Worm (Caenorhabditis elegans) whole organism, L3 larva: Measurements from ENCODE around the gene nhr-197.

Experiments used
- R02D3.7 ChIP-seq: fragments of 150-350 bp; optimal IDR thresholded peaks from 2 replicates; lab custom pipeline; 2014; ENCODE audit warnings: missing biosample characterization, missing genetic modification characterization
- ceh-28 ChIP-seq: fragments of 150-350 bp; optimal IDR thresholded peaks from 2 replicates; lab custom pipeline; 2014; ENCODE audit warnings: missing biosample characterization, missing genetic modification reagents, missing genetic modification characterization
- ceh-82 ChIP-seq: fragments of 150-350 bp; optimal IDR thresholded peaks from 2 replicates; lab custom pipeline; 2014; ENCODE audit warnings: missing biosample characterization, missing genetic modification characterization
- egl-5 ChIP-seq: fragments of 150-350 bp; optimal IDR thresholded peaks from 2 replicates; lab custom pipeline; 2017; ENCODE audit warnings: missing biosample characterization, missing genetic modification reagents, missing genetic modification characterization, inconsistent platforms
- elt-2 ChIP-seq: sonication (generic microtip); optimal IDR thresholded peaks from 2 replicates; lab custom pipeline; 2016; ENCODE audit warnings: missing genetic modification reagents, mild to moderate bottlenecking, missing genetic modification characterization, missing compliant biosample characterization
- elt-3 ChIP-seq, 3 experiments: fragments of 150-350 bp in 1 of 3; sonication (generic microtip) in 2 of 3; optimal IDR thresholded peaks; 2 replicates in 2 of 3; 4 replicates in 1 of 3; lab custom pipeline; 2014 to 2017; ENCODE audit warnings: missing biosample characterization in 3 of 3, missing genetic modification characterization in 3 of 3
- fkh-2 ChIP-seq: fragments of 150-350 bp; optimal IDR thresholded peaks from 2 replicates; lab custom pipeline; 2014; ENCODE audit warnings: missing biosample characterization, missing genetic modification reagents, missing genetic modification characterization
- fos-1 ChIP-seq: fragments of 150-350 bp; optimal IDR thresholded peaks from 2 replicates; lab custom pipeline; 2014; ENCODE audit warnings: missing biosample characterization, missing genetic modification characterization
- mml-1 ChIP-seq: fragments of 150-350 bp; sonication (generic microtip); optimal IDR thresholded peaks from 3 replicates; lab custom pipeline; 2014; ENCODE audit warnings: missing biosample characterization, missing genetic modification characterization
- nfya-1 ChIP-seq: sonication (generic microtip); optimal IDR thresholded peaks from 2 replicates; lab custom pipeline; 2017; ENCODE audit warnings: missing genetic modification characterization, mild to moderate bottlenecking, missing compliant biosample characterization, antibody characterized with exemption, moderate library complexity; ENCODE audit not compliant: insufficient read depth
- nhr-11 ChIP-seq: fragments of 150-350 bp; optimal IDR thresholded peaks from 2 replicates; lab custom pipeline; 2014; ENCODE audit warnings: missing biosample characterization, missing genetic modification characterization
- nhr-12 ChIP-seq: fragments of 150-350 bp; optimal IDR thresholded peaks from 2 replicates; lab custom pipeline; 2014; ENCODE audit warnings: missing biosample characterization, missing genetic modification characterization
- nhr-23 ChIP-seq: fragments of 150-350 bp; optimal IDR thresholded peaks from 2 replicates; lab custom pipeline; 2014; ENCODE audit warnings: missing biosample characterization, missing genetic modification reagents, missing genetic modification characterization
- nhr-28 ChIP-seq: fragments of 150-350 bp; optimal IDR thresholded peaks from 2 replicates; lab custom pipeline; 2014; ENCODE audit warnings: missing biosample characterization, missing genetic modification characterization
- nhr-43 ChIP-seq: sonication (generic microtip); optimal IDR thresholded peaks from 2 replicates; lab custom pipeline; 2016; ENCODE audit warnings: mild to moderate bottlenecking, missing genetic modification characterization, missing compliant biosample characterization; ENCODE audit not compliant: poor library complexity, severe bottlenecking
- nhr-67 ChIP-seq: fragments of 150-350 bp; optimal IDR thresholded peaks from 2 replicates; lab custom pipeline; 2014; ENCODE audit warnings: missing biosample characterization, missing genetic modification characterization
- nhr-76 ChIP-seq: fragments of 150-350 bp; sonication (generic microtip); optimal IDR thresholded peaks from 5 replicates; lab custom pipeline; 2014; ENCODE audit warnings: missing biosample characterization, missing genetic modification characterization
- pha-4 ChIP-seq: fragments of 150-350 bp; optimal IDR thresholded peaks from 2 replicates; lab custom pipeline; 2014; ENCODE audit warnings: missing biosample characterization, missing genetic modification reagents, missing genetic modification characterization
- sea-2 ChIP-seq: fragments of 150-350 bp; sonication (generic microtip); optimal IDR thresholded peaks from 4 replicates; lab custom pipeline; 2014; ENCODE audit warnings: missing biosample characterization, missing genetic modification reagents, missing genetic modification characterization
- skn-1 ChIP-seq: fragments of 150-350 bp; optimal IDR thresholded peaks from 2 replicates; lab custom pipeline; 2014; ENCODE audit warnings: missing biosample characterization, missing genetic modification characterization
- tbx-2 ChIP-seq: sonication (generic microtip); optimal IDR thresholded peaks from 2 replicates; lab custom pipeline; 2016; ENCODE audit warnings: mild to moderate bottlenecking, missing genetic modification characterization, missing compliant biosample characterization
- zag-1 ChIP-seq: fragments of 150-350 bp; optimal IDR thresholded peaks from 2 replicates; lab custom pipeline; 2014; ENCODE audit warnings: missing biosample characterization, missing genetic modification characterization
- ztf-11 ChIP-seq: fragments of 150-350 bp; optimal IDR thresholded peaks from 2 replicates; lab custom pipeline; 2014; ENCODE audit warnings: missing biosample characterization, missing genetic modification characterization

nhr-197 gene

ce11 chrV:15732209-15732608 lies 44.4 kb downstream of the nhr-197 start, which contains the start of gene str-38:
TSS of gene str-38 (minus strand) at chrV:15732309.
- no peak for TF ChIP-seq nhr-11 (tag; lab: Kevin White, UChicago)
- TF ChIP-seq mml-1 (tag; lab: Kevin White, UChicago) = no peak
- TF ChIP-seq nhr-23 = no peak
- TF ChIP-seq, all 47 proteins: peak for 0

ce11 chrV:15733020-15733419 lies 45.3 kb downstream of the nhr-197 start:
- TF ChIP-seq nhr-67 (tag; lab: Kevin White, UChicago) (no peak), mml-1 (tag; lab: Kevin White, UChicago) (no peak), egl-5 (tag; lab: Kevin White, UChicago) (no peak), nhr-43 (tag; lab: Kevin White, UChicago) (no peak), R02D3.7 (tag; lab: Kevin White, UChicago) (no peak), ztf-11 (tag; lab: Kevin White, UChicago) (no peak), nhr-11 (tag; lab: Kevin White, UChicago) (no peak), pha-4 (no peak), elt-2 (tag; lab: Kevin White, UChicago) (no peak), nhr-12 (tag; lab: Kevin White, UChicago) (no peak), tbx-2 (no peak), nfya-1 (tag; lab: Kevin White, UChicago) (no peak), zag-1 (tag; lab: Kevin White, UChicago) (no peak), sea-2 (GFP tag; lab: Kevin White, UChicago) (no peak), fkh-2 (tag; lab: Kevin White, UChicago) (no peak), nhr-76 (tag; lab: Kevin White, UChicago) (no peak), skn-1 (tag; lab: Kevin White, UChicago) (no peak), elt-3 (tag; optimal IDR thresholded peaks at IDR 0.05; lab: Kevin White, UChicago) (no peak), fos-1 (no peak)

- TF ChIP-seq fkh-2 (tag; lab: Kevin White, UChicago) (no peak), mml-1 (tag; lab: Kevin White, UChicago) (no peak), nhr-28 (tag; lab: Kevin White, UChicago) (no peak), ceh-82 (tag; lab: Kevin White, UChicago) (no peak)
Measured at ce11 chrV:15733568-15733967, 45.8 kb downstream of the nhr-197 start, which contains the start of gene T23D5.3. TSS of gene T23D5.3 (minus strand) at chrV:15733668.

- no peak for TF ChIP-seq ceh-28 (tag; lab: Kevin White, UChicago)
- no peak for TF ChIP-seq skn-1 (tag; lab: Kevin White, UChicago)
- no peak for TF ChIP-seq fkh-2 (tag; lab: Kevin White, UChicago)
Measured at ce11 chrV:15735720-15736119, 48.0 kb downstream of the nhr-197 start, which contains the start of gene str-27. TSS of gene str-27 (minus strand) at chrV:15735820.
